Worm (Caenorhabditis elegans): Measurements from ENCODE around the gene str-139.

DNA sequence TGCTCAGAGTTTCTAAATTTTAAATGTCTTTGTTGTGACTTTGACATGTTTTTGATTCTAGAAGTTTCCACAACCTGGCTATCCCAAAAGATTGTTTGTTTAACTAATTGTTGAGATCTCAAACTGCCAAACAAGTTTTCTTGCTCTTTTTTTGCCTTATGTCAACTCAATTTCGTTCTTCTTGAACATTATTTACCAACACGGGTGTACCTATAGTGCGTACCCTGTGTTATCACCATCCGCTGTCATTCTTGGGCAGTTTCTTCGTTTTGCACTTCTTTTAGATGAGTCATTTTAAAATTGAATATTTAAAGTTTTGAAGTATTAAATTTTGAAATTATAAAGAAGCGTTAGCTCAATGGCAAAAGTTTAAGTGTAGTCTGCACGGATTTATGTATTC lies 45.0 kb downstream of the str-139 start, which contains the start of gene sptl-2:
- TF ChIP-seq unc-39 (tag; optimal IDR thresholded peaks at IDR 0.05), result no peak
- no peak for TF ChIP-seq unc-62 (GFP tag; optimal IDR thresholded peaks at IDR 0.05)
- TF ChIP-seq elt-3 (tag; optimal IDR thresholded peaks at IDR 0.05), result no peak
- no peak for TF ChIP-seq ztf-11 (tag; optimal IDR thresholded peaks at IDR 0.05)
- no peak for TF ChIP-seq nhr-76 (tag; optimal IDR thresholded peaks at IDR 0.05)
- TF ChIP-seq snpc-4 (tag; optimal IDR thresholded peaks at IDR 0.05), result no peak
